Fruit fly (Drosophila melanogaster): ENCODE data around the gene 2mit.

2mit gene

dm6 chr3R:13200402-13200801, 44.9 kb upstream of the 2mit start (continued):
- TF ChIP-seq CG7987 (GFP tag; optimal IDR thresholded peaks at IDR 0.05) (no peak), CG6854 (GFP tag; optimal IDR thresholded peaks at IDR 0.05) (no peak), Sox102F (GFP tag; optimal IDR thresholded peaks at IDR 0.05) (peak; percentile 26), CG5180 (GFP tag; optimal IDR thresholded peaks at IDR 0.05) (no peak), kay (GFP tag; optimal IDR thresholded peaks at IDR 0.05) (no peak), CG2678 (tag; optimal IDR thresholded peaks at IDR 0.05) (peak; percentile 38), lab (GFP tag; optimal IDR thresholded peaks at IDR 0.05) (peak; percentile 49), corto (GFP tag; optimal IDR thresholded peaks at IDR 0.05) (no peak), zfh2 (GFP tag; optimal IDR thresholded peaks at IDR 0.05) (no peak)

- no peak for TF ChIP-seq CG17361 (GFP tag; IDR thresholded peaks at IDR 0.05)
- no peak for TF ChIP-seq CG17912 (GFP tag; optimal IDR thresholded peaks at IDR 0.05)
- no peak for TF ChIP-seq onecut (GFP tag; IDR thresholded peaks at IDR 0.05)
- no peak for TF ChIP-seq HLH4C (GFP tag; IDR thresholded peaks at IDR 0.05; ENCODE audit: partially characterized antibody)
- no peak for TF ChIP-seq NK7.1 (GFP tag; optimal IDR thresholded peaks at IDR 0.05)
- TF ChIP-seq fd64A (GFP tag; optimal IDR thresholded peaks at IDR 0.05) = no peak
- TF ChIP-seq kah (GFP tag; optimal IDR thresholded peaks at IDR 0.05) = no peak
- TF ChIP-seq MESR4 (GFP tag; optimal IDR thresholded peaks at IDR 0.05) = no peak
- TF ChIP-seq fd3F (GFP tag; optimal IDR thresholded peaks at IDR 0.05) = no peak
- TF ChIP-seq CG9727 (GFP tag; optimal IDR thresholded peaks at IDR 0.05) = no peak
- no peak for TF ChIP-seq CG3281 (GFP tag; optimal IDR thresholded peaks at IDR 0.05)
- no peak for TF ChIP-seq da (GFP tag; optimal IDR thresholded peaks at IDR 0.05)
- no peak for TF ChIP-seq C15 (GFP tag; IDR thresholded peaks at IDR 0.05)
- TF ChIP-seq CG2678 (tag; optimal IDR thresholded peaks at IDR 0.05) = no peak
- no peak for TF ChIP-seq CG6854 (GFP tag; optimal IDR thresholded peaks at IDR 0.05)
Observed at dm6 chr3R:13191299-13191698, 35.8 kb upstream of the 2mit start, which contains the start of gene CG8141. TSS of gene CG8141 (plus strand) at chr3R:13191599.

dm6 chr3R:13188219-13188618, 32.7 kb upstream of the 2mit start, which contains the start of gene CG14380:
TSS of gene CG14380 (plus strand) at chr3R:13188519.
- TF ChIP-seq CG10147 (GFP tag; optimal IDR thresholded peaks at IDR 0.05) (no peak), CG8359 (GFP tag; optimal IDR thresholded peaks at IDR 0.05; ENCODE audit: borderline replicate concordance) (no peak), CG4282 (GFP tag; optimal IDR thresholded peaks at IDR 0.05) (no peak), bcd (GFP tag; optimal IDR thresholded peaks at IDR 0.05) (no peak), CG7839 (tag; optimal IDR thresholded peaks at IDR 0.05) (no peak), insv (GFP tag; optimal IDR thresholded peaks at IDR 0.05) (no peak), Lim3 (GFP tag; IDR thresholded peaks at IDR 0.05) (no peak), CG4328 (GFP tag; optimal IDR thresholded peaks at IDR 0.05) (no peak), CG17829 (tag; optimal IDR thresholded peaks at IDR 0.05) (no peak), Gug (GFP tag; IDR thresholded peaks at IDR 0.05) (no peak)

dm6 chr3R:13186396-13186795, 30.9 kb upstream of the 2mit start, which contains the start of gene CG8508:
TSS of gene CG8508 (minus strand) at chr3R:13186496.
- TF ChIP-seq Ets65A (GFP tag) (peak; percentile 25), CG7271 (tag; optimal IDR thresholded peaks at IDR 0.05) (no peak), CG13624 (GFP tag; optimal IDR thresholded peaks at IDR 0.05) (no peak)

Data from whole organism, embryonic.